Worm (Caenorhabditis elegans) whole organism, L1 larva: ENCODE data around the gene C49C3.21.
"Not testable (repeated sequence)": the region's sequence is repeated elsewhere in the genome, so short reads cannot be mapped to it uniquely, and the experiment has no call there.

Experiments used
- alr-1 ChIP-seq: fragments of 200-800 bp; sonication (Bioruptor generic); optimal IDR thresholded peaks from 2 replicates; lab custom pipeline; 2018; ENCODE audit warnings: borderline replicate concordance, mild to moderate bottlenecking, missing genetic modification characterization, missing compliant biosample characterization
- lin-13 ChIP-seq: fragments of 150-350 bp; optimal IDR thresholded peaks from 2 replicates; lab custom pipeline; 2014; ENCODE audit warnings: missing biosample characterization, missing genetic modification reagents, missing genetic modification characterization
- sup-37 ChIP-seq: fragments of 200-800 bp; sonication (Bioruptor generic); optimal IDR thresholded peaks from 2 replicates; lab custom pipeline; 2018; ENCODE audit warnings: mild to moderate bottlenecking, missing genetic modification characterization, missing compliant biosample characterization

ce11 chrIV:17307223-17307622, 35.5 kb upstream of the C49C3.21 start, which contains the start of gene T28F3.8:
- TF ChIP-seq sup-37 (GFP tag; lab: Kevin White, UChicago); lin-13; alr-1 (tag; lab: Kevin White, UChicago): not testable (repeated sequence)
